Worm (Caenorhabditis elegans) whole organism, mixed stage, embryonic: ENCODE data around the gene M03F8.7.

Experiments
- M03D4.4 ChIP-seq: sonication (generic microtip); optimal IDR thresholded peaks from 2 replicates; lab custom pipeline; 2017; ENCODE audit warnings: mild to moderate bottlenecking, missing genetic modification characterization, missing compliant biosample characterization
- blmp-1 ChIP-seq: fragments of 150-350 bp; optimal IDR thresholded peaks from 2 replicates; lab custom pipeline; 2014; ENCODE audit warnings: missing biosample characterization, missing genetic modification characterization
- ceh-39 ChIP-seq: fragments of 150-350 bp; optimal IDR thresholded peaks from 2 replicates; lab custom pipeline; 2014; ENCODE audit warnings: missing biosample characterization, missing genetic modification characterization
- ceh-43 ChIP-seq: fragments of 200-800 bp; sonication (Bioruptor generic); optimal IDR thresholded peaks from 2 replicates; lab custom pipeline; 2018; ENCODE audit warnings: mild to moderate bottlenecking, missing genetic modification characterization, moderate library complexity, missing compliant biosample characterization
- ceh-83 ChIP-seq: fragments of 200-800 bp; sonication (Bioruptor generic); optimal IDR thresholded peaks from 2 replicates; lab custom pipeline; 2018; ENCODE audit warnings: mild to moderate bottlenecking, missing genetic modification characterization, missing compliant biosample characterization
- ces-1 ChIP-seq: fragments of 150-350 bp; optimal IDR thresholded peaks from 2 replicates; lab custom pipeline; 2014; ENCODE audit warnings: missing biosample characterization, missing genetic modification reagents, missing genetic modification characterization
- cnd-1 ChIP-seq: fragments of 200-800 bp; sonication (Bioruptor generic); optimal IDR thresholded peaks from 2 replicates; lab custom pipeline; 2018; ENCODE audit warnings: mild to moderate bottlenecking, missing genetic modification characterization, missing compliant biosample characterization
- drap-1 ChIP-seq: fragments of 200-800 bp; sonication (Bioruptor generic); optimal IDR thresholded peaks from 3 replicates; lab custom pipeline; 2018; ENCODE audit warnings: mild to moderate bottlenecking, missing genetic modification characterization, missing compliant biosample characterization
- elt-1 ChIP-seq: sonication (generic microtip); optimal IDR thresholded peaks from 2 replicates; lab custom pipeline; 2017; ENCODE audit warnings: missing genetic modification characterization, mild to moderate bottlenecking, missing compliant biosample characterization, antibody characterized with exemption, moderate library complexity, borderline replicate concordance; ENCODE audit not compliant: insufficient read depth
- elt-3 ChIP-seq: fragments of 150-350 bp; optimal IDR thresholded peaks from 2 replicates; lab custom pipeline; 2014; ENCODE audit warnings: missing biosample characterization, missing genetic modification characterization
- ham-2 ChIP-seq: fragments of 200-800 bp; sonication (Bioruptor generic); optimal IDR thresholded peaks from 2 replicates; lab custom pipeline; 2018; ENCODE audit warnings: mild to moderate bottlenecking, missing genetic modification characterization, missing compliant biosample characterization
- hlh-1 ChIP-seq: fragments of 150-350 bp; optimal IDR thresholded peaks from 2 replicates; lab custom pipeline; 2014; ENCODE audit warnings: missing biosample characterization, missing genetic modification reagents, missing genetic modification characterization
- lin-13 ChIP-seq: fragments of 150-350 bp; optimal IDR thresholded peaks from 2 replicates; lab custom pipeline; 2014; ENCODE audit warnings: missing biosample characterization, missing genetic modification characterization
- lin-32 ChIP-seq: fragments of 200-800 bp; sonication (Bioruptor generic); optimal IDR thresholded peaks from 2 replicates; lab custom pipeline; 2018; ENCODE audit warnings: mild to moderate bottlenecking, missing genetic modification characterization, missing compliant biosample characterization
- lsy-2 ChIP-seq: fragments of 150-350 bp; optimal IDR thresholded peaks from 2 replicates; lab custom pipeline; 2014; ENCODE audit warnings: missing biosample characterization, missing genetic modification characterization
- mab-5 ChIP-seq: fragments of 150-350 bp; optimal IDR thresholded peaks from 2 replicates; lab custom pipeline; 2014; ENCODE audit warnings: missing biosample characterization, missing genetic modification characterization
- mep-1 ChIP-seq: fragments of 150-350 bp; optimal IDR thresholded peaks from 2 replicates; lab custom pipeline; 2017; ENCODE audit warnings: missing biosample characterization, missing genetic modification reagents, missing genetic modification characterization, inconsistent platforms
- mls-2 ChIP-seq: sonication (generic microtip); optimal IDR thresholded peaks from 2 replicates; lab custom pipeline; 2016; ENCODE audit warnings: mild to moderate bottlenecking, missing genetic modification characterization, moderate library complexity, missing compliant biosample characterization
- nhr-12 ChIP-seq: fragments of 150-350 bp; optimal IDR thresholded peaks from 2 replicates; lab custom pipeline; 2014; ENCODE audit warnings: missing biosample characterization, missing genetic modification characterization
- nhr-2 ChIP-seq: fragments of 150-350 bp; optimal IDR thresholded peaks from 2 replicates; lab custom pipeline; 2014; ENCODE audit warnings: missing biosample characterization, missing genetic modification characterization
- nhr-237 ChIP-seq: fragments of 150-350 bp; optimal IDR thresholded peaks from 2 replicates; lab custom pipeline; 2014; ENCODE audit warnings: missing biosample characterization, missing genetic modification characterization
- nhr-28 ChIP-seq: fragments of 150-350 bp; optimal IDR thresholded peaks from 2 replicates; lab custom pipeline; 2014; ENCODE audit warnings: missing biosample characterization, missing genetic modification characterization
- nhr-76 ChIP-seq: sonication (generic microtip); optimal IDR thresholded peaks from 2 replicates; lab custom pipeline; 2017; ENCODE audit warnings: missing biosample characterization, missing genetic modification characterization
- sem-2 ChIP-seq: fragments of 200-800 bp; sonication (Bioruptor generic); optimal IDR thresholded peaks from 2 replicates; lab custom pipeline; 2018; ENCODE audit warnings: mild to moderate bottlenecking, missing genetic modification characterization, missing compliant biosample characterization
- snpc-4 ChIP-seq: fragments of 150-350 bp; optimal IDR thresholded peaks from 2 replicates; lab custom pipeline; 2014; ENCODE audit warnings: missing biosample characterization, missing genetic modification characterization
- sptf-1 ChIP-seq: sonication (generic microtip); optimal IDR thresholded peaks from 2 replicates; lab custom pipeline; 2017; ENCODE audit warnings: mild to moderate bottlenecking, missing genetic modification characterization, moderate library complexity, missing compliant biosample characterization
- tbx-8 ChIP-seq: fragments of 200-800 bp; sonication (Bioruptor generic); optimal IDR thresholded peaks from 2 replicates; lab custom pipeline; 2018; ENCODE audit warnings: mild to moderate bottlenecking, missing genetic modification characterization, moderate library complexity, missing compliant biosample characterization
- unc-120 ChIP-seq: sonication (generic microtip); optimal IDR thresholded peaks from 2 replicates; lab custom pipeline; 2017; ENCODE audit warnings: missing genetic modification characterization, missing compliant biosample characterization; ENCODE audit not compliant: poor library complexity, severe bottlenecking
- unc-39 ChIP-seq: fragments of 150-350 bp; optimal IDR thresholded peaks from 2 replicates; lab custom pipeline; 2014; ENCODE audit warnings: missing biosample characterization, missing genetic modification characterization
- zip-8 ChIP-seq: fragments of 150-350 bp; optimal IDR thresholded peaks from 2 replicates; lab custom pipeline; 2014; ENCODE audit warnings: missing biosample characterization, missing genetic modification characterization
- ztf-11 ChIP-seq: fragments of 150-350 bp; optimal IDR thresholded peaks from 2 replicates; lab custom pipeline; 2014; ENCODE audit warnings: missing biosample characterization, missing genetic modification characterization

The M03F8.7 gene

ce11 chrV:5901833-5902232 lies 34.9 kb upstream of the M03F8.7 start, which contains the start of gene C04E6.5:
TSS of gene C04E6.5 (plus strand) at chrV:5902133.
- no peak for TF ChIP-seq drap-1 (GFP tag; lab: Kevin White, UChicago)
- TF ChIP-seq blmp-1 (tag; lab: Kevin White, UChicago), result no peak
- TF ChIP-seq nhr-2 (tag; lab: Kevin White, UChicago), result no peak
- TF ChIP-seq cnd-1 (tag; lab: Kevin White, UChicago), result no peak
- TF ChIP-seq ces-1 (GFP tag; lab: Kevin White, UChicago), result no peak
- no peak for TF ChIP-seq lin-13 (tag; lab: Kevin White, UChicago)
- TF ChIP-seq lsy-2 (tag; lab: Kevin White, UChicago), result no peak
- no peak for TF ChIP-seq ztf-11 (tag; lab: Kevin White, UChicago)

- no peak for TF ChIP-seq sem-2 (GFP tag; lab: Kevin White, UChicago)
- TF ChIP-seq mab-5 (tag; lab: Kevin White, UChicago), result no peak
- TF ChIP-seq ces-1 (GFP tag; lab: Kevin White, UChicago), result no peak
- no peak for TF ChIP-seq nhr-28 (tag; lab: Kevin White, UChicago)
- no peak for TF ChIP-seq mep-1 (tag; lab: Kevin White, UChicago)
- no peak for TF ChIP-seq ceh-83 (GFP tag; lab: Kevin White, UChicago)
- TF ChIP-seq nhr-76 (tag; lab: Kevin White, UChicago), result no peak
- no peak for TF ChIP-seq tbx-8 (GFP tag; lab: Kevin White, UChicago)
- TF ChIP-seq unc-39, result no peak
- TF ChIP-seq blmp-1 (tag; lab: Kevin White, UChicago), result no peak
- TF ChIP-seq ceh-39 (tag; lab: Kevin White, UChicago), result no peak
- TF ChIP-seq nhr-12 (tag; lab: Kevin White, UChicago), result no peak
- no peak for TF ChIP-seq unc-120 (tag; lab: Kevin White, UChicago)
- TF ChIP-seq drap-1 (GFP tag; lab: Kevin White, UChicago), result no peak
- no peak for TF ChIP-seq nhr-237
- TF ChIP-seq M03D4.4 (tag; lab: Kevin White, UChicago), result no peak
- no peak for TF ChIP-seq elt-3
- TF ChIP-seq ceh-43 (GFP tag; lab: Kevin White, UChicago), result no peak
Observed at ce11 chrV:5906252-5906651, 30.5 kb upstream of the M03F8.7 start, which contains the start of gene srd-15. TSS of gene srd-15 (minus strand) at chrV:5906352.

ce11 chrV:5907090-5907489 lies 29.6 kb upstream of the M03F8.7 start, which contains the start of gene C04E6.4:
TSS of gene C04E6.4 (plus strand) at chrV:5907390.
- TF ChIP-seq elt-1 (tag; lab: Kevin White, UChicago) (no peak), snpc-4 (no peak), lin-13 (tag; lab: Kevin White, UChicago) (no peak), hlh-1 (no peak), zip-8 (tag; lab: Kevin White, UChicago) (no peak), ces-1 (GFP tag; lab: Kevin White, UChicago) (no peak), ceh-83 (GFP tag; lab: Kevin White, UChicago) (no peak), mep-1 (tag; lab: Kevin White, UChicago) (no peak), mls-2 (tag; lab: Kevin White, UChicago) (no peak), blmp-1 (tag; lab: Kevin White, UChicago) (no peak), unc-39 (no peak), lin-32 (GFP tag; lab: Kevin White, UChicago) (no peak), ztf-11 (tag; lab: Kevin White, UChicago) (no peak), M03D4.4 (tag; lab: Kevin White, UChicago) (no peak), sptf-1 (tag; lab: Kevin White, UChicago) (no peak), drap-1 (GFP tag; lab: Kevin White, UChicago) (no peak), nhr-2 (tag; lab: Kevin White, UChicago) (no peak), lsy-2 (tag; lab: Kevin White, UChicago) (no peak)

DNA sequence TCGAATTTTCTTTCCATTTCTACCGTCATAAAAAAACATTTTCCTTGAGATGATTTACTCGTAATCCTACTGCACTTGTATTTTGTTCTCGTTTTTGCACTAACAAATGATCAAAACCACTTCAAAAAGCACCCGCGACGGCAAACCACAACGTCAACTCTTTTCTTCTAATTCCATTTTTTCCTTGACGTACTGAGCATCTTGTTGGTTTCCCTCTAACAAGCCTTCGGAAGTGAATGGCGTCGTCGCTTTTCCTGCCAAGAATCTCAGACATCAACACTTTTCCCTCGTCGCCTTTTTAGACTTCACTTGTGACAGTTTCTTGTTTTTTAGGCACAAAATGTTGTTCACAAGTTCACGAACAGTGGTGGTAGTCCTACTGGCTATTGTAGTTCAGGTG lies 24.3 kb upstream of the M03F8.7 start, which contains the start of gene C04E6.13:
C04E6.13 (plus strand) TSS at position 301 of the 400 bp plus-strand sequence.
- TF ChIP-seq tbx-8 (GFP tag; lab: Kevin White, UChicago), result no peak
- no peak for TF ChIP-seq ham-2 (GFP tag; lab: Kevin White, UChicago)
- TF ChIP-seq zip-8 (tag; lab: Kevin White, UChicago), result no peak

DNA sequence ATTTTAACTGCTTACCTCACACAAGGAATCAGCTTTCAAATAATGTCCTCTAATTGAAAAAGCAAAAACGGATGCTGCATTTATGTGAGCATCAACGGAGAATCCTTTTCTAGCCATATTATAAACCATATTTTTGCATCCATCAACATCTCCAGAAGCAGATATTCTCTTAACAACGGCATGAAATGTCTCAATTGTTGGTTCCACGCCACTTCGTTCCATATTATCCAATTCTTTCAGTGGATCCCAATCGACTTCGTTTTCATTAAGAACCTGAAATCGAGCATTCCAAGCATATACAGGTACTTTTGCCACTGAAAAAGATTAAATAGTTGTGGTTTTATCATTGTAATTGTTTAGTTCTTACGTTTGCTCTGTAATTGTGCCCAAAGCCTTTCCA lies 19.9 kb upstream of the M03F8.7 start:
- TF ChIP-seq elt-1 (tag; lab: Kevin White, UChicago) (no peak), nhr-28 (tag; lab: Kevin White, UChicago) (no peak), mab-5 (tag; lab: Kevin White, UChicago) (no peak), nhr-12 (tag; lab: Kevin White, UChicago) (no peak), unc-120 (tag; lab: Kevin White, UChicago) (no peak)
